Worm (Caenorhabditis elegans) whole organism, mixed stage, embryonic: ENCODE measurements around the gene urm-1.

ENCODE experiments used
- M03D4.4 ChIP-seq: sonication (generic microtip); optimal IDR thresholded peaks from 2 replicates; lab custom pipeline; 2017; ENCODE audit warnings: mild to moderate bottlenecking, missing genetic modification characterization, missing compliant biosample characterization
- bed-3 ChIP-seq: fragments of 200-800 bp; sonication (Bioruptor generic); optimal IDR thresholded peaks from 3 replicates; lab custom pipeline; 2018; ENCODE audit warnings: mild to moderate bottlenecking, missing genetic modification characterization, moderate library complexity, missing compliant biosample characterization
- blmp-1 ChIP-seq: fragments of 150-350 bp; optimal IDR thresholded peaks from 2 replicates; lab custom pipeline; 2014; ENCODE audit warnings: missing biosample characterization, missing genetic modification characterization
- ceh-39 ChIP-seq: fragments of 150-350 bp; optimal IDR thresholded peaks from 2 replicates; lab custom pipeline; 2014; ENCODE audit warnings: missing biosample characterization, missing genetic modification characterization
- ceh-83 ChIP-seq: fragments of 200-800 bp; sonication (Bioruptor generic); optimal IDR thresholded peaks from 2 replicates; lab custom pipeline; 2018; ENCODE audit warnings: mild to moderate bottlenecking, missing genetic modification characterization, missing compliant biosample characterization
- ces-1 ChIP-seq: fragments of 150-350 bp; optimal IDR thresholded peaks from 2 replicates; lab custom pipeline; 2014; ENCODE audit warnings: missing biosample characterization, missing genetic modification reagents, missing genetic modification characterization
- cnd-1 ChIP-seq: fragments of 200-800 bp; sonication (Bioruptor generic); optimal IDR thresholded peaks from 2 replicates; lab custom pipeline; 2018; ENCODE audit warnings: mild to moderate bottlenecking, missing genetic modification characterization, missing compliant biosample characterization
- drap-1 ChIP-seq: fragments of 200-800 bp; sonication (Bioruptor generic); optimal IDR thresholded peaks from 3 replicates; lab custom pipeline; 2018; ENCODE audit warnings: mild to moderate bottlenecking, missing genetic modification characterization, missing compliant biosample characterization
- elt-1 ChIP-seq: sonication (generic microtip); optimal IDR thresholded peaks from 2 replicates; lab custom pipeline; 2017; ENCODE audit warnings: missing genetic modification characterization, mild to moderate bottlenecking, missing compliant biosample characterization, antibody characterized with exemption, moderate library complexity, borderline replicate concordance; ENCODE audit not compliant: insufficient read depth
- elt-3 ChIP-seq: fragments of 150-350 bp; optimal IDR thresholded peaks from 2 replicates; lab custom pipeline; 2014; ENCODE audit warnings: missing biosample characterization, missing genetic modification characterization
- flh-1 ChIP-seq: fragments of 200-800 bp; sonication (Bioruptor generic); optimal IDR thresholded peaks from 2 replicates; lab custom pipeline; 2018; ENCODE audit warnings: mild to moderate bottlenecking, missing genetic modification characterization, moderate library complexity, missing compliant biosample characterization
- hlh-1 ChIP-seq: fragments of 150-350 bp; optimal IDR thresholded peaks from 2 replicates; lab custom pipeline; 2014; ENCODE audit warnings: missing biosample characterization, missing genetic modification reagents, missing genetic modification characterization
- lin-32 ChIP-seq: fragments of 200-800 bp; sonication (Bioruptor generic); optimal IDR thresholded peaks from 2 replicates; lab custom pipeline; 2018; ENCODE audit warnings: mild to moderate bottlenecking, missing genetic modification characterization, missing compliant biosample characterization
- lsy-2 ChIP-seq: fragments of 150-350 bp; optimal IDR thresholded peaks from 2 replicates; lab custom pipeline; 2014; ENCODE audit warnings: missing biosample characterization, missing genetic modification characterization
- mab-5 ChIP-seq: fragments of 150-350 bp; optimal IDR thresholded peaks from 2 replicates; lab custom pipeline; 2014; ENCODE audit warnings: missing biosample characterization, missing genetic modification characterization
- mep-1 ChIP-seq: fragments of 150-350 bp; optimal IDR thresholded peaks from 2 replicates; lab custom pipeline; 2017; ENCODE audit warnings: missing biosample characterization, missing genetic modification reagents, missing genetic modification characterization, inconsistent platforms
- mls-2 ChIP-seq: sonication (generic microtip); optimal IDR thresholded peaks from 2 replicates; lab custom pipeline; 2016; ENCODE audit warnings: mild to moderate bottlenecking, missing genetic modification characterization, moderate library complexity, missing compliant biosample characterization
- nhr-12 ChIP-seq: fragments of 150-350 bp; optimal IDR thresholded peaks from 2 replicates; lab custom pipeline; 2014; ENCODE audit warnings: missing biosample characterization, missing genetic modification characterization
- nhr-2 ChIP-seq: fragments of 150-350 bp; optimal IDR thresholded peaks from 2 replicates; lab custom pipeline; 2014; ENCODE audit warnings: missing biosample characterization, missing genetic modification characterization
- nhr-237 ChIP-seq: fragments of 150-350 bp; optimal IDR thresholded peaks from 2 replicates; lab custom pipeline; 2014; ENCODE audit warnings: missing biosample characterization, missing genetic modification characterization
- pha-4 ChIP-seq: fragments of 150-350 bp; optimal IDR thresholded peaks from 2 replicates; lab custom pipeline; 2018; ENCODE audit warnings: missing biosample characterization, missing genetic modification reagents, missing genetic modification characterization
- sem-2 ChIP-seq: fragments of 200-800 bp; sonication (Bioruptor generic); optimal IDR thresholded peaks from 2 replicates; lab custom pipeline; 2018; ENCODE audit warnings: mild to moderate bottlenecking, missing genetic modification characterization, missing compliant biosample characterization
- snpc-4 ChIP-seq: fragments of 150-350 bp; optimal IDR thresholded peaks from 2 replicates; lab custom pipeline; 2014; ENCODE audit warnings: missing biosample characterization, missing genetic modification characterization
- sptf-1 ChIP-seq: sonication (generic microtip); optimal IDR thresholded peaks from 2 replicates; lab custom pipeline; 2017; ENCODE audit warnings: mild to moderate bottlenecking, missing genetic modification characterization, moderate library complexity, missing compliant biosample characterization
- tbx-8 ChIP-seq: fragments of 200-800 bp; sonication (Bioruptor generic); optimal IDR thresholded peaks from 2 replicates; lab custom pipeline; 2018; ENCODE audit warnings: mild to moderate bottlenecking, missing genetic modification characterization, moderate library complexity, missing compliant biosample characterization
- unc-120 ChIP-seq: sonication (generic microtip); optimal IDR thresholded peaks from 2 replicates; lab custom pipeline; 2017; ENCODE audit warnings: missing genetic modification characterization, missing compliant biosample characterization; ENCODE audit not compliant: poor library complexity, severe bottlenecking
- unc-39 ChIP-seq: fragments of 150-350 bp; optimal IDR thresholded peaks from 2 replicates; lab custom pipeline; 2014; ENCODE audit warnings: missing biosample characterization, missing genetic modification characterization
- unc-62 ChIP-seq: fragments of 150-350 bp; optimal IDR thresholded peaks from 2 replicates; lab custom pipeline; 2014; ENCODE audit warnings: missing biosample characterization, missing genetic modification reagents, missing genetic modification characterization
- zip-8 ChIP-seq: fragments of 150-350 bp; optimal IDR thresholded peaks from 2 replicates; lab custom pipeline; 2014; ENCODE audit warnings: missing biosample characterization, missing genetic modification characterization
- ztf-11 ChIP-seq: fragments of 150-350 bp; optimal IDR thresholded peaks from 2 replicates; lab custom pipeline; 2014; ENCODE audit warnings: missing biosample characterization, missing genetic modification characterization

urm-1 gene

DNA sequence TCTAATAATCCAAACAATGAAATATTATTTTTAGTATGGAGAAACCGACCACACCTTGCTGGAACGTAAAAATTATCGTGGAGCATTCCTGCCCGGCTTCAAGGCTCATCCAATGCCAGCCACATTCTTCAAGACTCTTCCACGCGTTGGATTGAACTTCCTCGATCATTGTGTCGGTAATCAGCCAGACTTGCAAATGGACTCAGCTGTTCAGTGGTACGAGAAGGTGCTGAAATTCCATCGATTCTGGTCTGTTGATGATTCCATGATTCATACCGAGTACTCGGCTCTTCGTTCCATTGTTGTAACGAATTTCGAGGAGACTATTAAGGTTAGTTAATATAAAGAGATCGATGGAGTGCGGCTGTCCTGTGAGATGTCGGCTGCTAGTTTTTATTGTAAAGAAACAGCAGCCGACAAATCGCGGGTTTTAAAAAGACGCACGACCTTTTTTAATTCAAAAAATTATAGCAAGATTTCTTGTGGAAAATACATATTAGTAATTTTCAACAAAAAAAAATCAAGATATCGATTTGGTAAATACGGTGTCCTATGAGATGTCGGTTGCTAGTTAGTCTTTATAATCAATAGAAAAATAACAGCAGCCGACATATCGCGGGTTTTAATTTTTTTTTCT, 30.9 kb downstream of the urm-1 start:
- TF ChIP-seq nhr-2 (tag; lab: Kevin White, UChicago): no peak
- no peak for TF ChIP-seq nhr-237 (tag; lab: Kevin White, UChicago)
- no peak for TF ChIP-seq ceh-83
- TF ChIP-seq unc-62 (GFP tag; lab: Kevin White, UChicago): no peak
- no peak for TF ChIP-seq blmp-1 (tag; lab: Kevin White, UChicago)
- TF ChIP-seq elt-3 (tag; lab: Kevin White, UChicago): no peak

DNA sequence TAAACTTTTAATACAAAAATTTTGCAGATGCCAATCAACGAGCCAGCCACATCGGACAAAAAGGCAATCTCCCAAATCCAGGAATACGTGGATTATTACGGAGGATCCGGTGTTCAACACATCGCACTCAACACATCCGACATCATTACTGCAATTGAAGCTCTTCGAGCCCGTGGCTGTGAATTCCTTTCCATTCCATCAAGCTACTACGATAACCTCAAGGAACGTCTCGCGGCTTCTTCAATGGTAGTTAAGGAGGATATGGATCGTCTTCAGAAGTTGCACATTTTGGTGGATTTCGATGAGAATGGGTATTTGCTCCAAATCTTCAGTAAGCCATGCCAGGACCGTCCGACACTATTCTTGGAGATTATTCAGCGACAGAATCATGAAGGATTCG, 31.7 kb downstream of the urm-1 start:
- no peak for TF ChIP-seq unc-120 (tag; lab: Kevin White, UChicago)
- TF ChIP-seq mep-1 (tag; lab: Kevin White, UChicago): no peak
- no peak for TF ChIP-seq elt-3 (tag; lab: Kevin White, UChicago)

DNA sequence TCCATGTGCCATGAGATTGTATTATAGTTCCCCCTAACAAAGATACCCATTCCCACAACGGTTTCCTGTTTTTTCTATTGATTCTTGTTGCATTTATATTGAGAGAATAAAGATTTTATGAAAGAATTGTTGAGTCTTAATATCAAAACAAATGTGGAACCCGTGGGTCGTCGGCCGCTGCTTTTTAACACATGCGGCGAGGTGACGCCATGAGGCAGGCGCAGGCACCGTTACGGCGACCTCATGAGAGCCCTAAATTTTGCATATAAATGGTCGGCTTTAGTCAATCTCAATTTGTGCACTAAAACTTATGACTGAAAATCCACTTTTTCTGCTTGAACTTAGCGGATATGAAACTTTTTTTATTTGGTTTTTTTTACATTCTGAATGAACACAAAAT, 32.3 kb downstream of the urm-1 start:
- TF ChIP-seq nhr-237 (tag; lab: Kevin White, UChicago) (no peak), tbx-8 (GFP tag; lab: Kevin White, UChicago) (no peak), zip-8 (tag; lab: Kevin White, UChicago) (no peak), drap-1 (GFP tag; lab: Kevin White, UChicago) (no peak), mab-5 (tag; lab: Kevin White, UChicago) (no peak), flh-1 (no peak), sptf-1 (tag; lab: Kevin White, UChicago) (no peak), mls-2 (tag; lab: Kevin White, UChicago) (no peak), cnd-1 (tag; lab: Kevin White, UChicago) (no peak), unc-120 (tag; lab: Kevin White, UChicago) (no peak), snpc-4 (no peak), lin-32 (GFP tag; lab: Kevin White, UChicago) (no peak)

DNA sequence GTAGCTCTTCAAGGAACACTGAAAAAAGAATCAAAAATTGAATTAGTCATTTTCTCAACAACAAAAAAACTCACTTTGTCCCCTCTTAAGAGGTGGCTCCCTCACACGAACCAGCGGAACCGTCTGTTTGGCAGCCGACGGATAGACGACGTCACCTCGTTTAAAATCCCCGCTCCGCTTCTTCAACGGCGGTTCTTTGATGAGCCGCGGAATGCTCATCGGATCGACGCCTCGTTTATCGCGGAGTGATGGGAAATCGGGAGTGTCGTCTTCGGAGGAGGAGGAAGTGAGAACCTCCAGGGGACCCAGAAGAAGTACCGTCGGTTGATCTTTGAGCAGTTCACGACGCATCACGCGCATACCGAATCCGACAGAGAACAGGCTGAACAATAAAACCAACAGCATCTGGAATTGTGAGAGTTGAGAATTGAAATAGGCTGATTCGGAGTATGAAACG, 33.5 kb downstream of the urm-1 start, which contains the start of gene nlp-68:
Gene nlp-68 (minus strand): TSS at position 407 of the 457 bp plus-strand sequence.
- TF ChIP-seq unc-120 (tag; lab: Kevin White, UChicago): no peak
- TF ChIP-seq lsy-2 (tag; lab: Kevin White, UChicago): no peak

DNA sequence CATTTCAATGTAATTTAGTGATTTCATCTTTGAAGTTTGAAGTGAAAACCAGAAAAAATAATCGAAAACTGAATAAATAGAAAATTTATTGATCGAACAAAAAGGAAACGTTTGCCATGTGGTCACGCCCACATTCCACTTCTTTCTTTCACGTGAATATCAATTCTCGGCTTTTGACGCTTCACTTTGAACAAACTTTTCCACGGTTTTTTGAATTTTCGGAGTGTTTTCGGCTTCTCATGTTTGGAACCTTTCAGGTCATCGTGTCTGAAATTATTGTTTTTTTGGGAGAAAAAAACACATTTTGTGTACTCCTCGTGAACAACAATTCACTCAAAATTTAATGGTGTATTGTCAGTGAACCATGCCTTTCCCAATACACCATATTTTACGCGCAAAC, 47.6 kb downstream of the urm-1 start, which contains the start of gene T21C12.8:
Gene T21C12.8 (minus strand): TSS at position 101 of the 400 bp plus-strand sequence.
- TF ChIP-seq pha-4 (tag; lab: Kevin White, UChicago): no peak
- no peak for TF ChIP-seq mep-1 (tag; lab: Kevin White, UChicago)
- TF ChIP-seq ztf-11: no peak
- TF ChIP-seq ces-1 (GFP tag; lab: Kevin White, UChicago): no peak
- TF ChIP-seq nhr-12 (tag; lab: Kevin White, UChicago): no peak
- TF ChIP-seq M03D4.4: no peak
- TF ChIP-seq bed-3 (GFP tag; lab: Kevin White, UChicago): no peak
- TF ChIP-seq unc-39 (tag; lab: Kevin White, UChicago): no peak
- no peak for TF ChIP-seq nhr-237 (tag; lab: Kevin White, UChicago)
- TF ChIP-seq elt-1 (tag; lab: Kevin White, UChicago): no peak
- no peak for TF ChIP-seq hlh-1 (tag; lab: Kevin White, UChicago)
- no peak for TF ChIP-seq sem-2 (GFP tag; lab: Kevin White, UChicago)
- TF ChIP-seq ceh-39 (tag; lab: Kevin White, UChicago): no peak
- TF ChIP-seq unc-62 (GFP tag; lab: Kevin White, UChicago): no peak
- TF ChIP-seq drap-1 (GFP tag; lab: Kevin White, UChicago): no peak
